In the genomic region with DNA sequence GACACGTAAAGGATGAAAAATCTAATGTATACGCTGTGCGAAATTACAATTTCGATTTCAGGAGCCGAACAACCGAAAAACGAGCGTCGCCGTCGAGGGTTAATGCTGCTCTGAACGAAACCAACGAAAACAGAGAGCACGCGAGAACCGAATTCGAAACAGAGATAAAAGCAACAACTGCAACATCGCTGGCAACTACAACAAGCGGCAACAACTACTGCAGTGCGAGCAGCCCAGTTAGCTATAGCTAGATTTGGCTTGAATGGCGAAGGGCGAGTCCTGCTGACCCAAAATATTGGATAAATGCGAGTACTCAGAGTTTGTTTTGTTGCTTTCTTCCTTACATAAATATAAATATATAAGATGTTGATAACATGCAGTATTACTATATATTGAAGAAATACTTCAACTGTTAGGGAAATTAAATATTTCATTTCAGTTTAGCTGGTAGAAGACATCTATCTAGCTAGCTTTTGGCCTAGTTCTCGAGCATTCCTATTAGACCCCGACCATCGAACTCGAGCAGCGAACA, we compare ENCODE assay signal across 5 fruit fly cellular contexts.
TF ChIP-seq lines count a peak whose summit lies in the region.

A gene (minus strand): TSS at position 178 of the 532 bp plus-strand sequence.

- no peak for TF ChIP-seq CTCF in whole organism, embryonic (GFP tag; optimal IDR thresholded peaks at IDR 0.05; lab: Kevin White, UChicago)

TF ChIP-seq in whole organism, adult, 20 proteins besides CTCF, POLR2A, EP300 and RAD21:
- TF ChIP-seq cnc (optimal IDR thresholded peaks at IDR 0.05; lab: Kevin White, UChicago) (no peak), CG33017 (tag; optimal IDR thresholded peaks at IDR 0.05; lab: Kevin White, UChicago) (peak; percentile 27), CG12768 (GFP tag; optimal IDR thresholded peaks at IDR 0.05; lab: Kevin White, UChicago) (peak; percentile 25), CG7045 (GFP tag; optimal IDR thresholded peaks at IDR 0.05; lab: Kevin White, UChicago) (no peak), CG7101 (tag; optimal IDR thresholded peaks at IDR 0.05; lab: Kevin White, UChicago) (peak; percentile 19), CG11617 (GFP tag; optimal IDR thresholded peaks at IDR 0.05; lab: Kevin White, UChicago) (peak; percentile 3), kay (GFP tag; lab: Kevin White, UChicago; ENCODE audit: borderline replicate concordance) (no peak)

TF ChIP-seq in whole organism, embryonic, 481 proteins besides CTCF, POLR2A, EP300 and RAD21 (continues in another document):
- TF ChIP-seq scrt (GFP tag; optimal IDR thresholded peaks at IDR 0.05; lab: Kevin White, UChicago) (peak; percentile 35), Six4 (GFP tag; optimal IDR thresholded peaks at IDR 0.05; lab: Kevin White, UChicago) (peak; percentile 18), Doc3 (GFP tag; IDR thresholded peaks at IDR 0.05; lab: Robert Waterston, UW; ENCODE audit: partially characterized antibody) (no peak), dysf (GFP tag; IDR thresholded peaks at IDR 0.05; lab: Robert Waterston, UW) (peak; percentile 49; the same call in 1 of the 3 replicates), Hr78 (GFP tag; optimal IDR thresholded peaks at IDR 0.05; lab: Kevin White, UChicago) (peak in 1 of 2 experiments; percentile 25), hkb (optimal IDR thresholded peaks at IDR 0.05; lab: Kevin White, UChicago) (no peak), hkb (GFP tag; IDR thresholded peaks at IDR 0.05; lab: Robert Waterston, UW) (peak; percentile 10; the same call in 1 of the 2 replicates), CG2116 (GFP tag; optimal IDR thresholded peaks at IDR 0.05; lab: Kevin White, UChicago) (no peak), zf30C (GFP tag; optimal IDR thresholded peaks at IDR 0.05; lab: Kevin White, UChicago) (peak; percentile 42), fd102C (GFP tag; optimal IDR thresholded peaks at IDR 0.05; lab: Kevin White, UChicago) (no peak), bcd (GFP tag; optimal IDR thresholded peaks at IDR 0.05; lab: Kevin White, UChicago) (peak; percentile 48), CG32532 (GFP tag; IDR thresholded peaks at IDR 0.05; lab: Robert Waterston, UW) (peak; percentile 28; the same call in 1 of the 2 replicates), unpg (GFP tag; optimal IDR thresholded peaks at IDR 0.05; lab: Kevin White, UChicago) (peak; percentile 10), zen (tag; optimal IDR thresholded peaks at IDR 0.05; lab: Kevin White, UChicago) (peak; percentile 8), Stat92E (GFP tag; optimal IDR thresholded peaks at IDR 0.05; lab: Kevin White, UChicago) (peak in 1 of 3 experiments; percentile 60), nmo (GFP tag; optimal IDR thresholded peaks at IDR 0.05; lab: Kevin White, UChicago) (peak; percentile 43), CG10147 (GFP tag; optimal IDR thresholded peaks at IDR 0.05; lab: Kevin White, UChicago) (peak; percentile 43), Ptx1 (GFP tag; IDR thresholded peaks at IDR 0.05; lab: Robert Waterston, UW) (0 out of 2 replicates have a peak, but pooled peaks have one; percentile 29)

TF ChIP-seq in whole organism, prepupa, 60 proteins besides CTCF, POLR2A, EP300 and RAD21 (continues in another document):
- TF ChIP-seq ss (GFP tag; optimal IDR thresholded peaks at IDR 0.05; lab: Kevin White, UChicago) (peak; percentile 26 to 57), CG7368 (GFP tag; optimal IDR thresholded peaks at IDR 0.05; lab: Kevin White, UChicago) (no peak), Eip75B (GFP tag; optimal IDR thresholded peaks at IDR 0.05; lab: Kevin White, UChicago) (no peak), CG8632 (GFP tag; optimal IDR thresholded peaks at IDR 0.05; lab: Kevin White, UChicago) (no peak), Sox102F (GFP tag; optimal IDR thresholded peaks at IDR 0.05; lab: Kevin White, UChicago) (no peak), CG6854 (GFP tag; optimal IDR thresholded peaks at IDR 0.05; lab: Kevin White, UChicago) (no peak), CG1621 (tag; optimal IDR thresholded peaks at IDR 0.05; lab: Kevin White, UChicago) (no peak), Eip78C (GFP tag; lab: Kevin White, UChicago) (peak; percentile 86), CG6808 (GFP tag; optimal IDR thresholded peaks at IDR 0.05; lab: Kevin White, UChicago) (peak; percentile 49), Ets21C (GFP tag; optimal IDR thresholded peaks at IDR 0.05; lab: Kevin White, UChicago) (no peak), acj6 (GFP tag; optimal IDR thresholded peaks at IDR 0.05; lab: Kevin White, UChicago) (peak; percentile 34), spab (GFP tag; optimal IDR thresholded peaks at IDR 0.05; lab: Kevin White, UChicago) (no peak), topi (GFP tag; optimal IDR thresholded peaks at IDR 0.05; lab: Kevin White, UChicago) (peak; percentile 11), pdm3 (GFP tag; optimal IDR thresholded peaks at IDR 0.05; lab: Kevin White, UChicago) (no peak), CG3032 (tag; optimal IDR thresholded peaks at IDR 0.05; lab: Kevin White, UChicago) (peak; percentile 34), CG6276 (GFP tag; optimal IDR thresholded peaks at IDR 0.05; lab: Kevin White, UChicago) (peak; percentile 28), vri (GFP tag; optimal IDR thresholded peaks at IDR 0.05; lab: Kevin White, UChicago) (no peak), CG32006 (GFP tag; optimal IDR thresholded peaks at IDR 0.05; lab: Kevin White, UChicago) (peak; percentile 56), CG6792 (GFP tag; optimal IDR thresholded peaks at IDR 0.05; lab: Kevin White, UChicago) (no peak), salr (GFP tag; optimal IDR thresholded peaks at IDR 0.05; lab: Kevin White, UChicago) (peak in 1 of 2 experiments; percentile 11), Ets96B (tag; optimal IDR thresholded peaks at IDR 0.05; lab: Kevin White, UChicago) (peak; percentile 54)

TF ChIP-seq in whole organism, pupa, 21 proteins besides CTCF, POLR2A, EP300 and RAD21:
- TF ChIP-seq CG12605 (GFP tag; IDR thresholded peaks at IDR 0.05; lab: Robert Waterston, UW) (no peak), Snoo (tag; optimal IDR thresholded peaks at IDR 0.05; lab: Kevin White, UChicago) (peak; percentile 7), CG8159 (tag; optimal IDR thresholded peaks at IDR 0.05; lab: Kevin White, UChicago) (peak; percentile 62), CG8301 (tag; optimal IDR thresholded peaks at IDR 0.05; lab: Kevin White, UChicago) (peak; percentile 43), CG4496 (GFP tag; IDR thresholded peaks at IDR 0.05; lab: Robert Waterston, UW) (no peak), CG10348 (GFP tag; IDR thresholded peaks at IDR 0.05; lab: Robert Waterston, UW) (no peak), CG32121 (GFP tag; IDR thresholded peaks at IDR 0.05; lab: Robert Waterston, UW) (0 out of 2 replicates have a peak, but pooled peaks have one; percentile 27), CG13204 (GFP tag; optimal IDR thresholded peaks at IDR 0.05; lab: Kevin White, UChicago) (no peak), Pif1B (GFP tag; optimal IDR thresholded peaks at IDR 0.05; lab: Kevin White, UChicago) (peak; percentile 49), Ets98B (GFP tag; IDR thresholded peaks at IDR 0.05; lab: Robert Waterston, UW) (no peak), CG14655 (GFP tag; optimal IDR thresholded peaks at IDR 0.05; lab: Kevin White, UChicago) (peak; percentile 49), CG17806 (tag; optimal IDR thresholded peaks at IDR 0.05; lab: Kevin White, UChicago) (no peak), gl (tag; optimal IDR thresholded peaks at IDR 0.05; lab: Kevin White, UChicago) (no peak), CG34367 (tag; optimal IDR thresholded peaks at IDR 0.05; lab: Kevin White, UChicago) (peak; percentile 41), Pif1A (GFP tag; optimal IDR thresholded peaks at IDR 0.05; lab: Kevin White, UChicago) (no peak), CG9948 (tag; optimal IDR thresholded peaks at IDR 0.05; lab: Kevin White, UChicago) (peak; percentile 2), CG15710 (tag; optimal IDR thresholded peaks at IDR 0.05; lab: Kevin White, UChicago) (peak; percentile 52), rn (GFP tag; IDR thresholded peaks at IDR 0.05; lab: Robert Waterston, UW) (no peak), EcR (GFP tag; optimal IDR thresholded peaks at IDR 0.05; lab: Kevin White, UChicago) (no peak), D1 (tag; optimal IDR thresholded peaks at IDR 0.05; lab: Kevin White, UChicago) (no peak), fd96Ca (GFP tag; IDR thresholded peaks at IDR 0.05; lab: Robert Waterston, UW) (no peak)

TF ChIP-seq in whole organism, wandering third instar larva, 38 proteins besides CTCF, POLR2A, EP300 and RAD21 (continues in another document):
- TF ChIP-seq woc (GFP tag; optimal IDR thresholded peaks at IDR 0.05; lab: Kevin White, UChicago) (peak; percentile 76), tai (GFP tag; optimal IDR thresholded peaks at IDR 0.05; lab: Kevin White, UChicago) (no peak), Dfd (GFP tag; optimal IDR thresholded peaks at IDR 0.05; lab: Kevin White, UChicago) (no peak), CrebA (GFP tag; optimal IDR thresholded peaks at IDR 0.05; lab: Kevin White, UChicago; ENCODE audit: borderline replicate concordance) (no peak), usp (GFP tag; optimal IDR thresholded peaks at IDR 0.05; lab: Kevin White, UChicago) (no peak), CG32264 (GFP tag; optimal IDR thresholded peaks at IDR 0.05; lab: Kevin White, UChicago) (no peak), Myc (optimal IDR thresholded peaks at IDR 0.05; lab: Kevin White, UChicago) (peak; percentile 92), sage (GFP tag; optimal IDR thresholded peaks at IDR 0.05; lab: Kevin White, UChicago) (no peak), Abd-B (GFP tag; optimal IDR thresholded peaks at IDR 0.05; lab: Kevin White, UChicago) (no peak), dmrt93B (GFP tag; optimal IDR thresholded peaks at IDR 0.05; lab: Kevin White, UChicago) (no peak), foxo (GFP tag; optimal IDR thresholded peaks at IDR 0.05; lab: Kevin White, UChicago) (peak in 1 of 2 experiments; percentile 15), CG9705 (GFP tag; optimal IDR thresholded peaks at IDR 0.05; lab: Kevin White, UChicago) (peak; percentile 32), Sp1 (GFP tag; optimal IDR thresholded peaks at IDR 0.05; lab: Kevin White, UChicago) (peak; percentile 41), psq (GFP tag; optimal IDR thresholded peaks at IDR 0.05; lab: Kevin White, UChicago) (peak; percentile 28), Rel (GFP tag; optimal IDR thresholded peaks at IDR 0.05; lab: Kevin White, UChicago) (no peak), Rel (tag; optimal IDR thresholded peaks at IDR 0.05; lab: Kevin White, UChicago) (no peak), h (GFP tag; optimal IDR thresholded peaks at IDR 0.05; lab: Kevin White, UChicago) (peak; percentile 27), OdsH (GFP tag; optimal IDR thresholded peaks at IDR 0.05; lab: Kevin White, UChicago) (no peak), ey (GFP tag; optimal IDR thresholded peaks at IDR 0.05; lab: Kevin White, UChicago) (no peak), br (GFP tag; optimal IDR thresholded peaks at IDR 0.05; lab: Kevin White, UChicago) (no peak), fru (GFP tag; optimal IDR thresholded peaks at IDR 0.05; lab: Kevin White, UChicago) (peak; percentile 22), Hnf4 (GFP tag; optimal IDR thresholded peaks at IDR 0.05; lab: Kevin White, UChicago) (no peak), brk (GFP tag; optimal IDR thresholded peaks at IDR 0.05; lab: Kevin White, UChicago) (peak; percentile 17), pan (optimal IDR thresholded peaks at IDR 0.05; lab: Kevin White, UChicago) (no peak), dsf (GFP tag; optimal IDR thresholded peaks at IDR 0.05; lab: Kevin White, UChicago; ENCODE audit: borderline replicate concordance) (no peak), N (GFP tag; optimal IDR thresholded peaks at IDR 0.05; lab: Kevin White, UChicago) (no peak)
